Worm (Caenorhabditis elegans): ENCODE data around the gene M110.3.

DNA sequence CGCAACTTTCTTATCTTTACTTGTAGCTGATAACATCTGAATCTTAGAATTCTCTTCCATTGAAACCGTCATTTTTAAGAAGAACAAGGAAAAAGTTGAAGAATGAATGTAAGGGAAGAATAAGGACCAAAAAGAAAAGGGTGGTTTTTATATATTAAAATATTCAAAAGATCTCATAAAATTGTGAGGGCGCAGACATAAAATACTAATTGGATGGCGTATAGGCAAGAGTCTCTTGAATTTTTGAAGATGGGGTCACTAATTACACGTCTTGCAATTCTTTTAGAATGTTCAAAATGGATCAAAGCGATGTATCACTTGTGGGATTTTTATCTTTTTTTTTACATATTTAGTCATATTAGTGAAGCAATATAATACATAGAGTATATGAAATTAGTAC lies 3.7 kb downstream of the M110.3 start, which contains the start of gene twk-3:
- TF ChIP-seq lin-13 (GFP tag; optimal IDR thresholded peaks at IDR 0.05) (no peak), snpc-4 (tag; optimal IDR thresholded peaks at IDR 0.05) (no peak), mdl-1 (tag; optimal IDR thresholded peaks at IDR 0.05) (no peak), nhr-11 (tag; optimal IDR thresholded peaks at IDR 0.05) (no peak), ceh-16 (tag; optimal IDR thresholded peaks at IDR 0.05) (no peak), nhr-12 (tag; optimal IDR thresholded peaks at IDR 0.05) (no peak), ztf-11 (tag; optimal IDR thresholded peaks at IDR 0.05) (no peak), blmp-1 (tag; optimal IDR thresholded peaks at IDR 0.05; ENCODE audit: insufficient read depth) (no peak), skn-1 (tag; optimal IDR thresholded peaks at IDR 0.05) (no peak), nhr-25 (tag; optimal IDR thresholded peaks at IDR 0.05) (no peak), crh-2 (tag; optimal IDR thresholded peaks at IDR 0.05) (no peak), elt-3 (tag; optimal IDR thresholded peaks at IDR 0.05) (no peak), nhr-237 (tag; optimal IDR thresholded peaks at IDR 0.05) (no peak)
